Worm (Caenorhabditis elegans) whole organism, dauer: Measurements from ENCODE around the gene ptp-2.
"Not testable (repeated sequence)": the region's sequence is repeated elsewhere in the genome, so short reads cannot be mapped to it uniquely, and the experiment has no call there.

ENCODE experiments used
- unc-62 ChIP-seq: sonication (generic microtip); optimal IDR thresholded peaks from 2 replicates; lab custom pipeline; 2017; ENCODE audit warnings: missing biosample characterization, missing genetic modification reagents, missing genetic modification characterization

The ptp-2 gene

DNA sequence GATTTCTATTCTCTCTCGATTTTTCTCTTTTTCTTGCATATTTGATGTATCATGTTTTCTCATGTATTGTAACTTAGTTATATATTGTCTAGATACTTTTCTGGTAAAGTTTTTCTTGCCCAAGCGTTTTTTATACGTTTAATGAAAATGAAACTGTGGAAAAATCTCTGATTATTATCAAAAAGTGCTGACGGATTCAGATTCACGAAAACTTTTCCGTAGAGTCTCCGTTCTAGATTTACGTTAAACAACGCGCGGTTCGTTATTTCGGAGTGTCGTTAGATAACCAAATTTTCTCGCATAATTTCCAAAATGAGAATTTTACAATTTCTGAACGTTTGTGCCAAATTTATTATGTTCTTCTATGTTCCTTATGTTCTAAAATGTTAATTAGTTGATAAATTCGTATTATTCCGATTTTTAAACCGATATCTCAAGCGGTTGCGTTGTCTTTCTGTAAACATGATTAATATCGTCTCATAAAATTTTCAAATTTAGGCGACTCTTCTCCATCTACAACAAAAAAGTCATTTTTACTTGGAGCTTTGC is at the start of gene ptp-2:
ptp-2 (plus strand) TSS at position 499 of the 549 bp plus-strand sequence.
- no peak for TF ChIP-seq unc-62 (GFP tag; lab: Kevin White, UChicago)

ce11 chrII:5871508-5871907 is 46.9 kb upstream of the ptp-2 start:
- TF ChIP-seq unc-62 (GFP tag; lab: Kevin White, UChicago): no peak

- no peak for TF ChIP-seq unc-62 (GFP tag; lab: Kevin White, UChicago)
These were observed 46.0 kb upstream of the ptp-2 start for ce11 chrII:5872414-5872813.

DNA sequence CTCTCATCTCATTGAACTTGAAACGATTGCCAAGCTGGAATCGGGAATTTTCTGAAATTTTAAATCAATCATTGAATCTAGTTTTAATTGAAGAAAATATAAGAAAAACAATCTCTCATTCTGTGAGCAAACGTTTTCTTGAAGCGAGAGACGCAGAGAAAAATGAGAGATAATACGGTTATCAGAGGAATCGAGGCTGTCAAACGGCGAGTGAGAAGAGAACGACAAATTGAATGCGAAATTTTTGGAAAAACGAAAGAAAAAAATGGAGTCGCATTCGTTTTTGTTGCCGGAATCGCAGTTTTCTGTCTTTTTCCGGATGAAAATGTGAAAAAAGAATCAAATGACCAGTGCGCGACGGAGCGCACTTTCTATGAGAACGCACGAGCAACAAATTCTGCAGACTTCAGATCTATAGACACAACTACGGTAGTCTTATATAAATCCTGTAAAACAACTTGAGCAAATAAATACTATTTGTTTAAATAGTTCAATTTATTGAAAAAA is 44.8 kb upstream of the ptp-2 start, which contains the start of gene tex-2:
tex-2 (minus strand) TSS at position 51 of the 507 bp plus-strand sequence.
- no peak for TF ChIP-seq unc-62 (GFP tag; lab: Kevin White, UChicago)

ce11 chrII:5874130-5874529 is 44.3 kb upstream of the ptp-2 start:
- TF ChIP-seq unc-62 (GFP tag; lab: Kevin White, UChicago): no peak

- TF ChIP-seq unc-62 (GFP tag; lab: Kevin White, UChicago): no peak
These were observed 42.4 kb upstream of the ptp-2 start, which contains the start of gene F55C12.6 for ce11 chrII:5876053-5876452. F55C12.6 (minus strand) TSS chrII:5876153.

DNA sequence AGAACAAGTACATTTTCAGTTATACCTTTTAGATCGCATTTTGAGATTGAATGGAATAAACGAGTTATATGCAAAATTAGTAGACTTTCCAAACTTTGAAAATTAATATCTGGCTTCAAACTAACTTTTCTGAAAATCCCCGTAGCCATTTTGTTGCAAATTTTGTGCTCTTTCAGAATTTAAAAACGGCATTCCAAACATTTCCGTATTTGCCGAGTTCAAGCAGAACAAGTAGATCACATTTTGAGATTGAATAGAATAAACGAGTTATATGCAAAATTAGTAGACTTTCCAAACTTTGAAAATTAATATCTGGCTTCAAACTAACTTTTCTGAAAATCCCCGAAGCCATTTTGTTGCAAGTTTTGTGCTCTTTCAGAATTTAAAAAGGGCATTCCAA is 41.9 kb upstream of the ptp-2 start, which contains the start of gene F55C12.2:
F55C12.2 (plus strand) TSS at position 301 of the 400 bp plus-strand sequence.
- not testable (repeated sequence) for TF ChIP-seq unc-62 (GFP tag; lab: Kevin White, UChicago)

DNA sequence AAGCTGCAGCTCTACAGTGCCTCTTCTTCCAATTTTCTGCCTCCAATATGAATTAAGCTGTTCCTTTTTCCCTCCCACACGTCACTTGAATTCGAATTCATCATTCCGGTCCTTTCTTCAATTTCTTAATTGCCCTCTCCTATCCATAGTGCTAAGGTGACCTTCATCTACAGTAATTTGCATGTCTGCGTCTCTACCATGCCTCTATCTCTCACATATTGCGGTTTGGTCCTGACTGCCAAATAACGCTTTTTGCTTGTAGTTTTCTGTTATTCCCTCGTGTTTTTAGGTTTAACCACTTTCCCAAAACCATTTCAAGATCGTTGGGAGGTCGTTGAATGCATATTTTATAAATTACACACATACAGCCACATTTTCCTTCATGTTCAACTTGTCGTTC is 37.8 kb upstream of the ptp-2 start:
- no peak for TF ChIP-seq unc-62 (GFP tag; lab: Kevin White, UChicago)

- TF ChIP-seq unc-62 (GFP tag; lab: Kevin White, UChicago): no peak
These were observed 34.2 kb upstream of the ptp-2 start, which contains the start of gene rfip-1 for ce11 chrII:5884252-5884651. rfip-1 (plus strand) TSS chrII:5884552.

DNA sequence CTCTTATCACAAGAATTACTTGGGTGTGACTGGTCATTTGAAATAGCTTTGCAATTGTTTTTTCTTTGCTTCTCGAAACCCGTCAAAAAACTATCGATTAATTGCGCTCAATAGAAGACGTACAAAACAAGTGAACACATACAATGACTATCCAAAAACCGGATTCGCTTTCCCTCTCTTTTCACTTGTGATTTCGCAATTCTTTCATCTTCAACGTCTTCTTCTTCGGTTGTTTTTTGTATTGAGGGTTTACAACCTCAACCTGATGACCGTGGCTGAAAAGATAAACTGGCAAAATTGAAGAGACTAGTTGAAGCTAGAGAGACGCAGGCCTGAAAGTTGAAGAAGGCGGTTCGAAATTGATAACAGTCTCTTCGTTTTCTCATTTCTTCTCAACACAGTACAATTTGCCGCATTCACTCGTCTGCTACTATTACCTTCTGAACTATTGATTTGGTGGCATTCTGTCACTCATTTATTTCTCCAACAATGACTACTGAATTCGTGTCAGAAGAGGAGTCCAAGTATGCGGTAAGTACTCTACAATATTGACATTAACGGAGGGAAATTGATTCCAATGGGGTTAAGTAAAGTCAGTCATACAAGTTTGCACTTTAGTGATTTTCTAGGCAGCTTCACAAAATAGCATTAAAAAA is 32.4 kb upstream of the ptp-2 start:
- TF ChIP-seq unc-62 (GFP tag; lab: Kevin White, UChicago): no peak

DNA sequence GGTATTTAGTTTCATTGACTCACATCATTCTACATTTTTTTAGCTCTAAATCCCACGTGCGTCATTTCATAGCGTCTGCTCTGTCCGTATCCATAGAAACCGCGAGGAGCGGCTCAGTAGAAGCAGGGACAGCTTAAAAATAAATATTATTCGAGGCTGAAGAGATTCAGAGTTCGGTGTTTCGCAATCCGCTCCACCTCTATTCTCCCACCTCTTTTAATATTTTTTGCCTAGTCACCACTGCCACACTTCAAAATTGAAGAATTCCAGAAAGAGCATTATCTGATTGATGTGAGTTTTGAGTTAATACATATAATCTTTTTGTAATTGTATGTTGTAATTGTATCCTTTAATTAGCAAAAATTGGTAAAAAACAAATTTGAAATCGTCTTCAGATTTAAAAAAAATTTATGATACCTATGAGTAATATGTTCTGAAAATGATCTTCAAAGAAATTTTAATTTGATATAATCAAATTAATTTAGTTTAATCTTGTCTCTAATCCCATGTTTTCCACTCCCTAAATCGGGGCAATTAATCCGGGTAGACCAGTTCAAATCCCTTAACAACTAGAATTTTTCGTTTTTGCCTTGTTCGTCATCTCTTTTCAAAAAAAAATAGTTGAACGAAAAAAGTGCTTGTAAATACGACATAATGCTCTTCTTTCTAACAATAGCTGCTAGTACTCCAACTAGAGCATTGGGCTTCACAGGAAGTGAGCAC is 28.9 kb upstream of the ptp-2 start:
- no peak for TF ChIP-seq unc-62 (GFP tag; lab: Kevin White, UChicago)

ce11 chrII:5892813-5893212 is 25.6 kb upstream of the ptp-2 start:
- TF ChIP-seq unc-62 (GFP tag; lab: Kevin White, UChicago): no peak

DNA sequence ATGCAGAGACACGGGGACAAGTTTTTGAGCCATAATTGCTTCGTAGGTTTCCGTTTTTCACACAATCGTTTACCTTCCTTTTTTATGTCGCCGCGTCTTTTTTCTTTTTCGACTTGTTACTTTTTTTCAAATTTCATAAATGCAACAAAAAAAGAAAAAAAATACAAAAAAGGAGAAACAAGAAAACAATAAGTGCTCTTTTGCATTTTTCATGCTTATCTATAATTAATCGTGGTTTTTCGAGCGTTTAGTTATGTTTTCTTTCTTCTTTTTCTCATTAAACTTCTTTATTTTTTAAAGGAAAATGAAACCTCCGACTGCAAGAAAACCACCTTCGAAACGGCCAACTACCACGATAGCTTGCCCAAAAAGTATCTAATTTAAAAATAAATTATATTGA is 22.6 kb upstream of the ptp-2 start, which contains the start of gene F59G1.4:
F59G1.4 (plus strand) TSS at position 301 of the 400 bp plus-strand sequence.
- TF ChIP-seq unc-62 (GFP tag; lab: Kevin White, UChicago): no peak

- TF ChIP-seq unc-62 (GFP tag; lab: Kevin White, UChicago): no peak
These were observed 21.9 kb upstream of the ptp-2 start for ce11 chrII:5896512-5896911.

ce11 chrII:5899080-5899479 is 19.4 kb upstream of the ptp-2 start:
- no peak for TF ChIP-seq unc-62 (GFP tag; lab: Kevin White, UChicago)
